Worm (Caenorhabditis elegans): ENCODE measurements around the gene nhr-173.
A peak's percentile ranks its signal among the peaks of the same experiment; 100 is the strongest.

nhr-173 gene

ce11 chrX:6646387-6647061 lies 8.8 kb upstream of the nhr-173 start:
- TF ChIP-seq mdl-1 (tag; optimal IDR thresholded peaks at IDR 0.05): no peak
- no peak for TF ChIP-seq elt-3 (tag; optimal IDR thresholded peaks at IDR 0.05)
- peak; percentile 16 for TF ChIP-seq fos-1 (tag; optimal IDR thresholded peaks at IDR 0.05)
- TF ChIP-seq sma-9 (GFP tag; optimal IDR thresholded peaks at IDR 0.05): peak; percentile 53
- TF ChIP-seq sma-9 (tag; optimal IDR thresholded peaks at IDR 0.05): no peak
- no peak for TF ChIP-seq lin-39 (tag; optimal IDR thresholded peaks at IDR 0.05)
- peak; percentile 12 for TF ChIP-seq crh-2 (tag; optimal IDR thresholded peaks at IDR 0.05)
- TF ChIP-seq ztf-11 (tag; optimal IDR thresholded peaks at IDR 0.05): no peak

- TF ChIP-seq nhr-6 (tag; optimal IDR thresholded peaks at IDR 0.05) (no peak), ztf-1 (GFP tag; conservative IDR thresholded peaks at IDR 0.05) (no peak), alr-1 (tag; optimal IDR thresholded peaks at IDR 0.05) (no peak), blmp-1 (tag; optimal IDR thresholded peaks at IDR 0.05; ENCODE audit: insufficient read depth) (peak; percentile 11), lin-13 (GFP tag; optimal IDR thresholded peaks at IDR 0.05) (no peak), skn-1 (tag; optimal IDR thresholded peaks at IDR 0.05) (no peak), mab-5 (tag; optimal IDR thresholded peaks at IDR 0.05) (no peak), unc-39 (tag; optimal IDR thresholded peaks at IDR 0.05) (no peak), nhr-21 (tag; optimal IDR thresholded peaks at IDR 0.05) (peak; percentile 41), R02D3.7 (tag; optimal IDR thresholded peaks at IDR 0.05) (no peak), lin-11 (tag; optimal IDR thresholded peaks at IDR 0.05) (no peak), egl-27 (tag; optimal IDR thresholded peaks at IDR 0.05) (no peak), sma-3 (GFP tag; optimal IDR thresholded peaks at IDR 0.05) (no peak), nhr-129 (tag; optimal IDR thresholded peaks at IDR 0.05) (peak; percentile 35), nhr-25 (tag; optimal IDR thresholded peaks at IDR 0.05) (peak; percentile 2), mbf-1 (tag; optimal IDR thresholded peaks at IDR 0.05) (no peak), peb-1 (tag; optimal IDR thresholded peaks at IDR 0.05) (no peak), snpc-4 (tag; optimal IDR thresholded peaks at IDR 0.05) (no peak), ceh-82 (tag; optimal IDR thresholded peaks at IDR 0.05) (no peak), ztf-11 (tag; optimal IDR thresholded peaks at IDR 0.05) (no peak)
Measured at ce11 chrX:6649573-6649972, 5.8 kb upstream of the nhr-173 start.

DNA sequence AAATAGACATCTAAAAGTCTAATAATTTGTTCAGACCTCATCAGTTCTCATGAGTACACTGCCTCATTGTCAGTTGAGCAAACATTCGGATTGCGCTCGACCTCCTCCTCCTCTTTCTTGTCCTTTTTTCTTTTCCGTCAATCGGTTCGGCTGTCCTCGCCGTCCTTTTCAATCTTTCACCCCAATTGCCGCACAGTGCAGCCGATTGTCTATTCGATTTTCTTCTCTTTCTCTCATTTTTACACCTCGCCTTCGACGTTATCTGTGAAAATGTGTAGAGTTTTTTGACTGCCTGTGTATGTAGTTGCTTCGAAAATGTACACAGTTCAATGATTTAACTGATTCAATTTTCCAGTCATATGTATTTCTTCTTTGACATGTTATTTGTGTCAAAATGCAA lies 2.2 kb upstream of the nhr-173 start:
- TF ChIP-seq nhr-23 (tag; optimal IDR thresholded peaks at IDR 0.05): no peak
- TF ChIP-seq Y55F3AM.14 (GFP tag; optimal IDR thresholded peaks at IDR 0.05): no peak
- TF ChIP-seq nhr-237 (tag; optimal IDR thresholded peaks at IDR 0.05): no peak
- no peak for TF ChIP-seq nhr-10 (tag; optimal IDR thresholded peaks at IDR 0.05)
- TF ChIP-seq sma-3 (GFP tag; optimal IDR thresholded peaks at IDR 0.05): no peak
- TF ChIP-seq elt-1 (tag; optimal IDR thresholded peaks at IDR 0.05): no peak
- TF ChIP-seq R02D3.7 (tag; optimal IDR thresholded peaks at IDR 0.05): no peak
- peak; percentile 57 for TF ChIP-seq F13H6.1 (tag; optimal IDR thresholded peaks at IDR 0.05)
- peak; percentile 36 for TF ChIP-seq nhr-129 (tag; optimal IDR thresholded peaks at IDR 0.05)
- TF ChIP-seq fos-1 (tag; optimal IDR thresholded peaks at IDR 0.05): peak; percentile 70
- TF ChIP-seq snpc-4 (tag; optimal IDR thresholded peaks at IDR 0.05): no peak
- no peak for TF ChIP-seq ceh-16 (tag; optimal IDR thresholded peaks at IDR 0.05)
- TF ChIP-seq gmeb-1 (tag; optimal IDR thresholded peaks at IDR 0.05): no peak
- no peak for TF ChIP-seq ztf-1 (GFP tag; conservative IDR thresholded peaks at IDR 0.05)
- TF ChIP-seq alr-1 (tag; optimal IDR thresholded peaks at IDR 0.05): no peak
- TF ChIP-seq sma-9 (GFP tag; optimal IDR thresholded peaks at IDR 0.05): peak; percentile 27
- TF ChIP-seq sma-9 (tag; optimal IDR thresholded peaks at IDR 0.05): no peak
- TF ChIP-seq nhr-77 (tag; optimal IDR thresholded peaks at IDR 0.05): no peak
- TF ChIP-seq skn-1 (tag; optimal IDR thresholded peaks at IDR 0.05): no peak
- no peak for TF ChIP-seq unc-39 (tag; optimal IDR thresholded peaks at IDR 0.05)
- no peak for TF ChIP-seq peb-1 (tag; optimal IDR thresholded peaks at IDR 0.05)

ce11 chrX:6654139-6654538 lies 1.2 kb upstream of the nhr-173 start:
- TF ChIP-seq lin-39 (tag; optimal IDR thresholded peaks at IDR 0.05): no peak
- no peak for TF ChIP-seq sma-3 (GFP tag; optimal IDR thresholded peaks at IDR 0.05)
- TF ChIP-seq mbf-1 (tag; optimal IDR thresholded peaks at IDR 0.05): no peak
- TF ChIP-seq nhr-129 (tag; optimal IDR thresholded peaks at IDR 0.05): no peak
- TF ChIP-seq fos-1 (tag; optimal IDR thresholded peaks at IDR 0.05): peak; percentile 11
- TF ChIP-seq lin-13 (GFP tag; optimal IDR thresholded peaks at IDR 0.05): no peak
